Worm (Caenorhabditis elegans) whole organism, young adult: ENCODE data around the gene set-3.

Source experiments
- D2030.7 ChIP-seq: fragments of 200-800 bp; sonication (Bioruptor generic); IDR thresholded peaks from 2 replicates; pipeline ENCODE4 v1.3.6; 2022; ENCODE audit warnings: missing genetic modification reagents, missing genetic modification characterization, missing compliant biosample characterization
- F37B4.10 ChIP-seq: fragments of 200-800 bp; sonication (Bioruptor generic); IDR thresholded peaks from 2 replicates; pipeline ENCODE4 v1.3.6; 2022; ENCODE audit warnings: missing genetic modification characterization, missing compliant biosample characterization
- Y67H2A.10 ChIP-seq: fragments of 200-800 bp; sonication (Bioruptor generic); conservative IDR thresholded peaks from 2 replicates; pipeline ENCODE4 v1.3.6; 2022; ENCODE audit warnings: missing genetic modification reagents, missing genetic modification characterization, missing compliant biosample characterization
- attf-5 ChIP-seq: fragments of 200-800 bp; sonication (Bioruptor generic); optimal IDR thresholded peaks from 2 replicates; lab custom pipeline; 2018; ENCODE audit warnings: mild to moderate bottlenecking, missing genetic modification characterization, missing compliant biosample characterization
- ets-4 ChIP-seq: fragments of 200-800 bp; sonication (Bioruptor generic); optimal IDR thresholded peaks from 2 replicates; lab custom pipeline; 2018; ENCODE audit warnings: mild to moderate bottlenecking, missing genetic modification characterization, missing compliant biosample characterization
- madf-3 ChIP-seq: fragments of 200-800 bp; sonication (Bioruptor generic); IDR thresholded peaks from 2 replicates; pipeline ENCODE4 v1.3.6; 2022; ENCODE audit warnings: missing genetic modification reagents, missing genetic modification characterization, missing compliant biosample characterization
- nfya-2 ChIP-seq: fragments of 200-800 bp; sonication (Bioruptor generic); IDR thresholded peaks from 2 replicates; pipeline ENCODE4 v1.3.6; 2022; ENCODE audit warnings: missing genetic modification reagents, missing genetic modification characterization, missing compliant biosample characterization
- nhr-179 ChIP-seq: sonication (generic microtip); optimal IDR thresholded peaks from 2 replicates; lab custom pipeline; 2016; ENCODE audit warnings: mild to moderate bottlenecking, missing genetic modification characterization, missing compliant biosample characterization
- nhr-90 ChIP-seq: sonication (generic microtip); optimal IDR thresholded peaks from 2 replicates; lab custom pipeline; 2016; ENCODE audit warnings: missing genotype, mild to moderate bottlenecking, missing genetic modification characterization, missing compliant biosample characterization
- snpc-4 ChIP-seq, 5 experiments: fragments of 150-350 bp in 1 of 5; sonication (generic microtip) in 4 of 5; optimal IDR thresholded peaks; 2 replicates each; lab custom pipeline; 2014 to 2018; ENCODE audit warnings: missing genetic modification characterization in 5 of 5, missing biosample characterization in 3 of 5, antibody characterized with exemption in 2 of 5, mild to moderate bottlenecking in 2 of 5, missing compliant biosample characterization in 2 of 5, missing genotype in 2 of 5, moderate library complexity in 2 of 5, missing genetic modification reagents in 1 of 5
- unc-130 ChIP-seq: sonication (generic microtip); optimal IDR thresholded peaks from 2 replicates; lab custom pipeline; 2016; ENCODE audit warnings: missing genetic modification reagents, missing genetic modification characterization, missing compliant biosample characterization
- ztf-18 ChIP-seq: sonication (generic microtip); optimal IDR thresholded peaks from 2 replicates; lab custom pipeline; 2016; ENCODE audit warnings: missing genotype, mild to moderate bottlenecking, missing genetic modification characterization, missing compliant biosample characterization

- TF ChIP-seq Y67H2A.10 (GFP tag; lab: Robert Waterston, UW) = no peak
- TF ChIP-seq attf-5 = no peak
- no peak for TF ChIP-seq nhr-179 (tag; lab: Kevin White, UChicago)
- TF ChIP-seq snpc-4 (GFP tag; optimal IDR thresholded peaks at IDR 0.05; lab: Kevin White, UChicago) = no peak
- TF ChIP-seq snpc-4 (tag; optimal IDR thresholded peaks at IDR 0.05; lab: Kevin White, UChicago) = no peak
- no peak for TF ChIP-seq F37B4.10 (GFP tag; lab: Robert Waterston, UW)
- no peak for TF ChIP-seq D2030.7 (GFP tag; lab: Robert Waterston, UW)
- no peak for TF ChIP-seq nfya-2 (GFP tag; lab: Robert Waterston, UW)
- TF ChIP-seq madf-3 (GFP tag; lab: Robert Waterston, UW) = no peak
- no peak for TF ChIP-seq ets-4 (GFP tag; lab: Kevin White, UChicago)
- TF ChIP-seq nhr-90 (tag; lab: Kevin White, UChicago) = no peak
- no peak for TF ChIP-seq unc-130 (GFP tag; lab: Kevin White, UChicago)
- no peak for TF ChIP-seq ztf-18 (tag; lab: Kevin White, UChicago)
Measured at ce11 chrIII:9666239-9666638, 28.1 kb downstream of the set-3 start.
